Worm (Caenorhabditis elegans) whole organism, late embryonic: ENCODE measurements around the gene Y43F8C.23.
A peak's percentile ranks its signal among the peaks of the same experiment; 100 is the strongest.

Experiments used
- C08G9.2 ChIP-seq: sonication (generic microtip); optimal IDR thresholded peaks from 2 replicates; lab custom pipeline; 2016; ENCODE audit warnings: mild to moderate bottlenecking, missing genetic modification characterization, moderate library complexity, missing compliant biosample characterization
- C38D4.7 ChIP-seq: fragments of 200-800 bp; sonication (Bioruptor generic); optimal IDR thresholded peaks from 2 replicates; lab custom pipeline; 2018; ENCODE audit warnings: mild to moderate bottlenecking, missing genetic modification characterization, moderate library complexity, missing compliant biosample characterization
- K09A11.1 ChIP-seq: sonication (generic microtip); optimal IDR thresholded peaks from 2 replicates; lab custom pipeline; 2017; ENCODE audit warnings: antibody characterized with exemption, mild to moderate bottlenecking, missing genetic modification characterization, missing compliant biosample characterization; ENCODE audit not compliant: insufficient read depth
- T23F11.4 ChIP-seq: fragments of 200-800 bp; sonication (Bioruptor generic); optimal IDR thresholded peaks from 2 replicates; lab custom pipeline; 2018; ENCODE audit warnings: mild to moderate bottlenecking, missing genetic modification characterization, missing compliant biosample characterization
- Y22D7AL.16 ChIP-seq: sonication (generic microtip); optimal IDR thresholded peaks from 2 replicates; lab custom pipeline; 2016; ENCODE audit warnings: missing genetic modification characterization, missing compliant biosample characterization
- ahr-1 ChIP-seq: sonication (generic microtip); optimal IDR thresholded peaks from 2 replicates; lab custom pipeline; 2016; ENCODE audit warnings: missing genetic modification characterization, missing compliant biosample characterization
- ama-1 ChIP-seq: fragments of 150-350 bp; optimal IDR thresholded peaks from 2 replicates; lab custom pipeline; 2014
- ceh-18 ChIP-seq: sonication (generic microtip); optimal IDR thresholded peaks from 2 replicates; lab custom pipeline; 2016; ENCODE audit warnings: missing genetic modification characterization, missing compliant biosample characterization
- ceh-19 ChIP-seq: fragments of 200-800 bp; sonication (Bioruptor generic); optimal IDR thresholded peaks from 2 replicates; lab custom pipeline; 2018; ENCODE audit warnings: mild to moderate bottlenecking, missing genetic modification characterization, missing compliant biosample characterization
- ceh-2 ChIP-seq: sonication (generic microtip); optimal IDR thresholded peaks from 2 replicates; lab custom pipeline; 2016; ENCODE audit warnings: missing genotype, missing genetic modification characterization, missing compliant biosample characterization
- ceh-22 ChIP-seq: sonication (generic microtip); optimal IDR thresholded peaks from 2 replicates; lab custom pipeline; 2017; ENCODE audit warnings: missing biosample characterization, missing genetic modification characterization
- ceh-31 ChIP-seq: sonication (generic microtip); optimal IDR thresholded peaks from 2 replicates; lab custom pipeline; 2016; ENCODE audit warnings: missing genetic modification characterization, missing compliant biosample characterization
- ceh-34 ChIP-seq: sonication (generic microtip); optimal IDR thresholded peaks from 2 replicates; lab custom pipeline; 2016; ENCODE audit warnings: mild to moderate bottlenecking, missing genetic modification characterization, missing compliant biosample characterization
- ceh-48 ChIP-seq: sonication (generic microtip); optimal IDR thresholded peaks from 2 replicates; lab custom pipeline; 2016; ENCODE audit warnings: missing genetic modification characterization, inconsistent platforms, missing compliant biosample characterization
- ceh-6 ChIP-seq: fragments of 200-800 bp; sonication (Bioruptor generic); optimal IDR thresholded peaks from 2 replicates; lab custom pipeline; 2018; ENCODE audit warnings: mild to moderate bottlenecking, missing genetic modification characterization, missing compliant biosample characterization
- dmd-4 ChIP-seq: sonication (generic microtip); optimal IDR thresholded peaks from 2 replicates; lab custom pipeline; 2016; ENCODE audit warnings: borderline replicate concordance, missing genetic modification characterization, missing compliant biosample characterization
- elt-2 ChIP-seq: sonication (generic microtip); optimal IDR thresholded peaks from 2 replicates; lab custom pipeline; 2016; ENCODE audit warnings: missing genetic modification reagents, missing genetic modification characterization, missing compliant biosample characterization
- elt-4 ChIP-seq: sonication (generic microtip); optimal IDR thresholded peaks from 2 replicates; lab custom pipeline; 2016; ENCODE audit warnings: missing genetic modification characterization, missing compliant biosample characterization
- eyg-1 ChIP-seq: sonication (generic microtip); optimal IDR thresholded peaks from 2 replicates; lab custom pipeline; 2016; ENCODE audit warnings: missing genotype, missing genetic modification characterization, missing compliant biosample characterization
- hlh-15 ChIP-seq: sonication (generic microtip); optimal IDR thresholded peaks from 2 replicates; lab custom pipeline; 2016; ENCODE audit warnings: missing genetic modification characterization, missing compliant biosample characterization
- hlh-6 ChIP-seq: sonication (generic microtip); optimal IDR thresholded peaks from 2 replicates; lab custom pipeline; 2016; ENCODE audit warnings: missing genotype, missing genetic modification characterization, missing compliant biosample characterization
- hlh-8 ChIP-seq: sonication (generic microtip); optimal IDR thresholded peaks from 2 replicates; lab custom pipeline; 2016; ENCODE audit warnings: missing genotype, missing genetic modification characterization, missing compliant biosample characterization
- lin-11 ChIP-seq: fragments of 200-800 bp; sonication (Bioruptor generic); optimal IDR thresholded peaks from 2 replicates; lab custom pipeline; 2018; ENCODE audit warnings: mild to moderate bottlenecking, missing genetic modification characterization, missing compliant biosample characterization
- mec-3 ChIP-seq: sonication (generic microtip); optimal IDR thresholded peaks from 2 replicates; lab custom pipeline; 2016; ENCODE audit warnings: borderline replicate concordance, missing genetic modification characterization, missing compliant biosample characterization
- nfya-1 ChIP-seq: sonication (generic microtip); optimal IDR thresholded peaks from 2 replicates; lab custom pipeline; 2017; ENCODE audit warnings: missing genetic modification characterization, mild to moderate bottlenecking, missing compliant biosample characterization, antibody characterized with exemption, moderate library complexity
- nhr-11 ChIP-seq: fragments of 150-350 bp; optimal IDR thresholded peaks from 2 replicates; lab custom pipeline; 2014; ENCODE audit warnings: missing biosample characterization, missing genetic modification characterization
- nhr-232 ChIP-seq: sonication (generic microtip); optimal IDR thresholded peaks from 2 replicates; lab custom pipeline; 2016; ENCODE audit warnings: missing genetic modification characterization, missing compliant biosample characterization
- pag-3 ChIP-seq: sonication (generic microtip); optimal IDR thresholded peaks from 2 replicates; lab custom pipeline; 2016; ENCODE audit warnings: missing compliant biosample characterization, missing genetic modification characterization, borderline replicate concordance
- pat-9 ChIP-seq: fragments of 200-800 bp; sonication (Bioruptor generic); optimal IDR thresholded peaks from 2 replicates; lab custom pipeline; 2018; ENCODE audit warnings: mild to moderate bottlenecking, missing genetic modification characterization, moderate library complexity, missing compliant biosample characterization
- pha-2 ChIP-seq: sonication (generic microtip); optimal IDR thresholded peaks from 2 replicates; lab custom pipeline; 2017; ENCODE audit warnings: mild to moderate bottlenecking, missing genetic modification characterization, missing compliant biosample characterization
- pha-4 ChIP-seq: fragments of 150-350 bp; optimal IDR thresholded peaks from 2 replicates; lab custom pipeline; 2018; ENCODE audit warnings: missing biosample characterization, missing genetic modification reagents, missing genetic modification characterization
- pqm-1 ChIP-seq: sonication (generic microtip); optimal IDR thresholded peaks from 2 replicates; lab custom pipeline; 2016; ENCODE audit warnings: missing genetic modification characterization, missing compliant biosample characterization
- pros-1 ChIP-seq: fragments of 150-350 bp; optimal IDR thresholded peaks from 2 replicates; lab custom pipeline; 2014; ENCODE audit warnings: missing biosample characterization, missing genetic modification reagents, missing genetic modification characterization
- ref-2 ChIP-seq: sonication (generic microtip); optimal IDR thresholded peaks from 2 replicates; lab custom pipeline; 2016; ENCODE audit warnings: missing genetic modification characterization, missing compliant biosample characterization
- rnt-1 ChIP-seq: sonication (generic microtip); optimal IDR thresholded peaks from 2 replicates; lab custom pipeline; 2016; ENCODE audit warnings: missing genetic modification characterization, missing compliant biosample characterization
- sox-2 ChIP-seq: fragments of 200-800 bp; sonication (Bioruptor generic); IDR thresholded peaks from 2 replicates; pipeline ENCODE4 v1.3.6; 2022; ENCODE audit warnings: missing genetic modification reagents, missing genetic modification characterization, missing compliant biosample characterization
- syd-9 ChIP-seq: sonication (generic microtip); optimal IDR thresholded peaks from 2 replicates; lab custom pipeline; 2016; ENCODE audit warnings: mild to moderate bottlenecking, missing genetic modification characterization, moderate library complexity, missing compliant biosample characterization
- unc-3 ChIP-seq, 2 experiments: fragments of 200-800 bp in 1 of 2; sonication (Bioruptor generic) in 1 of 2; sonication (generic microtip) in 1 of 2; conservative IDR thresholded peaks in 1 of 2; optimal IDR thresholded peaks in 1 of 2; 2 replicates each; pipeline versions ENCODE4 v1.3.6 to Lab custom; 2016 to 2022; ENCODE audit warnings: missing compliant biosample characterization in 2 of 2, missing genetic modification characterization in 2 of 2, missing genetic modification reagents in 1 of 2
- unc-42 ChIP-seq: sonication (generic microtip); optimal IDR thresholded peaks from 2 replicates; lab custom pipeline; 2016; ENCODE audit warnings: missing genotype, missing genetic modification characterization, missing compliant biosample characterization
- ztf-16 ChIP-seq: sonication (generic microtip); optimal IDR thresholded peaks from 2 replicates; lab custom pipeline; 2017; ENCODE audit warnings: missing genetic modification characterization, missing compliant biosample characterization

Gene Y43F8C.23

DNA sequence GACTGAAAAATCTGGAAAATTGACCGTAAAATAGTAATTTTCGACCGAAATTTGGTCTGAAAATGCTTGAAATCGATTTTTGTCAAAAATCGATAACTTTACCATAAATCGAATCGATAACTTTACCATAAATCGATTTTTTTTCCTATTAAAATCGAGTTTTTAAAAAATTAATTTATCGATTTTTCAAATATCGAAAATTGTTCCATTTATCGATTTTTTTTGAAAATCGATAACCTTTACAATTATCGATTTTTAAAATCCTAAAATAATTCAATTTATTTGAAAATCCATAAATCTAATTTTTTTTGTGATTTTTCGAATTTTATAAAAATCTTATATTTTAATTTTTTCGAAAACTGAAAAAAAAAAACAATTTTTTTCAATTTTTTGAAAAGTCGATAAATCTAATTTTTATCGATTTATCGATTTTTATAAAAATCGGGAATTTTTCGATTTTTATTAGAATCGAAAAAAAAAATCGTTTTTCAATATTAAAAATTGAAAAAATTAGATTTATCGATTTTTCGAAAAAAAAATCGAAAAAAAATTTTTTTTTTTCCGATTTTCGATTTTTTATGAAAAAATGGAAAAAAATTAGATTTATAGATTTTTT is 20.2 kb downstream of the Y43F8C.23 start:
- no peak for TF ChIP-seq ceh-18
- TF ChIP-seq eyg-1, result no peak
- no peak for TF ChIP-seq hlh-8
- TF ChIP-seq C38D4.7 (GFP tag; lab: Kevin White, UChicago), result no peak
- TF ChIP-seq mec-3, result no peak
- TF ChIP-seq pag-3 (tag; lab: Kevin White, UChicago), result no peak
- TF ChIP-seq lin-11 (tag; lab: Kevin White, UChicago), result no peak
- TF ChIP-seq nfya-1 (tag; lab: Kevin White, UChicago), result no peak
- no peak for TF ChIP-seq dmd-4 (tag; lab: Kevin White, UChicago)
- no peak for TF ChIP-seq ztf-16 (tag; lab: Kevin White, UChicago)
- TF ChIP-seq ceh-22 (tag; lab: Kevin White, UChicago), result no peak
- no peak for TF ChIP-seq sox-2 (GFP tag; lab: Robert Waterston, UW)

DNA sequence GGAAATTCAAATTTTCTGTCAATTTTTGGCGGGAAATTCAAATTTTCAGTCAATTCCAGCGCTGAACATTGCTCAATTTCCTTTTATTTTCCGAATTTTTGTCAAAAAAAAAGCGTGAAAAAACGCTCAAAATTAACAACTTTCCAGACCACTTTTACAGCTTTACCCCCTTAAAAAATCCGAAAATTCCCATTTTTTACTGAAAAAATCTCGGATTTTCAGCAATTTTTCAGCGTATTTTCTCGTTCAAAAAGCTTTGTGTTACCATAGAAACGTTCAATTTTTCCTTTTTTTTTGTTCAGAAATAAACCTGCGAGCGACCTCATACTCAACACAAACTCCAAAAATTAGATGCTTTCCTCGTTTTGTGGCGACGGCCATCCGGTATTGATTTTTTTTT is 37.0 kb downstream of the Y43F8C.23 start, which contains the start of gene mrp-7:
TSS of gene mrp-7 (plus strand) at position 301 of the 400 bp plus-strand sequence.
- TF ChIP-seq pqm-1 (no peak), ceh-19 (no peak), pros-1 (tag; lab: Kevin White, UChicago) (no peak), nfya-1 (tag; lab: Kevin White, UChicago) (no peak), hlh-6 (tag; lab: Kevin White, UChicago) (no peak), ref-2 (tag; lab: Kevin White, UChicago) (no peak), T23F11.4 (GFP tag; lab: Kevin White, UChicago) (no peak), nhr-232 (tag; lab: Kevin White, UChicago) (no peak), K09A11.1 (tag; lab: Kevin White, UChicago) (no peak)

DNA sequence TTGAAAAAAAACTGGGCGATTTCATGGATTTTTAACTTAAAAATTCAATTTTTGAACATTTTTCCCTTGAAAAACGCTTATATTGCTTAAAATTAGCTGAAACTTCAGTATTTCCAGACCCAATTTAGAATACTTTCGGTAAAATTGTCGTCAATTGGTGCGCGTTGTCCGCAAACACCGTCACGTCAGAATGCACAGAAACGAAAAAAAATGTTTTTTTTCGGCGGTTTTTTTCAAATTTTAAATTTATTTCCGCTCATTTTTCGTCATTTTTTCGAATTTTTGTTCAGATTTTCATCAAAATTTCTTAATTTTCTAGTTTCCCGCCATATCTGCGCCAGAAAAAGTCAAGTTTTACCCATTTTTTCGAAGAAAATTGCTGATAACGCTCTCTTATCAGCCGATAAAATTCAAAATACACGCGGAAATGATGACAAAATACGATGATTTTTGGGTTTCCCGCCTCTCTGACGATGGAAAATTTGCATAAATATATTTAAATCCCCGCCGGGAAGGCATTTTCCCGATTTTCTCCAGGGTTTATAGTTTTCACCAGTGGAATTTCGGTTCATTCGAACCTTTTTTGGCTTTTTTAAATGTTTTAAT is 38.1 kb downstream of the Y43F8C.23 start:
- TF ChIP-seq elt-2 (tag; lab: Kevin White, UChicago) (peak; percentile 48), ceh-48 (no peak)
- TF ChIP-seq, all 69 proteins: peak for 1

DNA sequence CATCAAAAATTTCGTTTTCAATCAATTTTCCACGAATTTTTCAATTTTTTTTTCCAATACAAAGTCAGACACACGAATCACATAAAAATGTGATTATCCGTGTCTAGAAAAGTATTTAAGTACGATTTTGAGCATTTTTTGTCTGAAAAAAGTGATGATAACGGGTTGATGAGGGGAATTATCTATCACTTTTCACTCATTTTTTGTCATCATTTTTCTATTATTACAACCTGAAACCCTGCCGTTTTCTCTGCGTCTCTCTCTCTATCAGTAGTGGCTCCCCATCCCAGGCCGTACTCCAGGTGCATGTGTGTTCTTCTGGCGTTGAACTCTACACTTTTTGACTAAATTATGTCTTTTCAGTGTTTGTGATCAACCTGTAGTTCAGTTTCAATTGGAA is 39.2 kb downstream of the Y43F8C.23 start:
- TF ChIP-seq lin-11 (tag; lab: Kevin White, UChicago) (no peak), nhr-232 (tag; lab: Kevin White, UChicago) (no peak), ceh-34 (tag; lab: Kevin White, UChicago) (no peak), ceh-19 (no peak), pha-2 (tag; lab: Kevin White, UChicago) (no peak), C08G9.2 (tag; lab: Kevin White, UChicago) (no peak), elt-4 (tag; lab: Kevin White, UChicago) (no peak), ama-1 (no peak), nhr-11 (tag; lab: Kevin White, UChicago) (no peak), ceh-2 (tag; lab: Kevin White, UChicago) (no peak), hlh-8 (no peak), ztf-16 (tag; lab: Kevin White, UChicago) (no peak), syd-9 (no peak), unc-3 (GFP tag; conservative IDR thresholded peaks at IDR 0.05; lab: Robert Waterston, UW) (no peak), unc-3 (tag; optimal IDR thresholded peaks at IDR 0.05; lab: Kevin White, UChicago) (no peak), T23F11.4 (GFP tag; lab: Kevin White, UChicago) (no peak)

DNA sequence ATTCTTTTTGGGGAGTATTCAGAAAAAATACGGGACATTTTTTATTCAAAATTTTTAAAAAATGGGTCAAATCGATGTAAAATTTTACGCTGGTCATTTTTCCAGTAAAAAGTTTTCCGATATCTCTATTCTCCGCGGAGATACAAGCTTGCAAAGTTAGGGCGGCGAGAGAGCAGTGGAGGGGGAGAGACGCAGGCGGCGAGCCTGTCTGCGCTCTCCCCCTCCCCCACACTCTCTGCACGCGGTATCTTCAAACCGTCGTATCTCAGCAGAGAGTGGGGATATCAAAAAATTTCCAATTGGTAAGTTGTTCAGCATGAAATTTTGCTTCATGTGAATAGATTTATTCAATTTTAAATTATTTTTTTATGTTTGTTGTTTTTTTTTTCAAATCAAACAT is 39.7 kb downstream of the Y43F8C.23 start:
- TF ChIP-seq ceh-31 (tag; lab: Kevin White, UChicago) (no peak), lin-11 (tag; lab: Kevin White, UChicago) (no peak), nhr-11 (tag; lab: Kevin White, UChicago) (no peak), unc-42 (tag; lab: Kevin White, UChicago) (no peak), pha-4 (tag; lab: Kevin White, UChicago) (no peak), pat-9 (no peak), sox-2 (GFP tag; lab: Robert Waterston, UW) (no peak), ceh-6 (GFP tag; lab: Kevin White, UChicago) (no peak), Y22D7AL.16 (no peak), mec-3 (no peak), ahr-1 (tag; lab: Kevin White, UChicago) (no peak), hlh-15 (tag; lab: Kevin White, UChicago) (no peak), hlh-6 (tag; lab: Kevin White, UChicago) (no peak), rnt-1 (no peak)
